Fruit fly (Drosophila melanogaster): ENCODE data around the gene CG13893.

CG13893 gene

dm6 chr3L:602531-602930 lies 1.3 kb downstream of the CG13893 start (continued):
- TF ChIP-seq CG3919 (GFP tag; optimal IDR thresholded peaks at IDR 0.05) = no peak
- peak; percentile 92 for TF ChIP-seq eg (GFP tag; IDR thresholded peaks at IDR 0.05)
- TF ChIP-seq Met (GFP tag; optimal IDR thresholded peaks at IDR 0.05) = no peak
- TF ChIP-seq Hr39 (GFP tag; optimal IDR thresholded peaks at IDR 0.05) = no peak
- no peak for TF ChIP-seq CG9139 (GFP tag; optimal IDR thresholded peaks at IDR 0.05)
- TF ChIP-seq CG7368 (GFP tag; optimal IDR thresholded peaks at IDR 0.05) = no peak
- TF ChIP-seq CG6854 (GFP tag; optimal IDR thresholded peaks at IDR 0.05) = no peak
- peak; percentile 42 for TF ChIP-seq cyc (GFP tag; optimal IDR thresholded peaks at IDR 0.05)
- no peak for TF ChIP-seq CG6792 (GFP tag; optimal IDR thresholded peaks at IDR 0.05)

dm6 chr3L:601559-602136 lies 2.2 kb downstream of the CG13893 start:
- TF ChIP-seq CG10669 (GFP tag; optimal IDR thresholded peaks at IDR 0.05) = no peak
- no peak for TF ChIP-seq CG32006 (GFP tag; optimal IDR thresholded peaks at IDR 0.05)
- no peak for TF ChIP-seq CG8319 (GFP tag; optimal IDR thresholded peaks at IDR 0.05)
- no peak for TF ChIP-seq CG6792 (GFP tag; optimal IDR thresholded peaks at IDR 0.05)
- TF ChIP-seq spab (GFP tag; optimal IDR thresholded peaks at IDR 0.05) = no peak
- TF ChIP-seq CG7368 (GFP tag; optimal IDR thresholded peaks at IDR 0.05) = no peak
- no peak for TF ChIP-seq CG11762 (GFP tag; optimal IDR thresholded peaks at IDR 0.05; ENCODE audit: insufficient read depth)
- no peak for TF ChIP-seq Ets96B (tag; optimal IDR thresholded peaks at IDR 0.05)
- no peak for TF ChIP-seq CG3919 (GFP tag; optimal IDR thresholded peaks at IDR 0.05)
- TF ChIP-seq CG8119 (GFP tag; IDR thresholded peaks at IDR 0.05) = no peak

- TF ChIP-seq svp (GFP tag) = no peak
- peak; percentile 92 for TF ChIP-seq Eip93F (GFP tag; optimal IDR thresholded peaks at IDR 0.05)
Measured at dm6 chr3L:601104-601503, 2.7 kb downstream of the CG13893 start.

dm6 chr3L:593102-593501 lies 10.7 kb downstream of the CG13893 start, which contains the start of gene MED14:
MED14 (plus strand) TSS chr3L:593246.
- TF ChIP-seq CG6163 (GFP tag; IDR thresholded peaks at IDR 0.05) (no peak), CG6854 (GFP tag; optimal IDR thresholded peaks at IDR 0.05) (peak; percentile 46), Gug (GFP tag; IDR thresholded peaks at IDR 0.05) (no peak)

- TF ChIP-seq fd85E (GFP tag; optimal IDR thresholded peaks at IDR 0.05) (no peak), CG6163 (GFP tag; IDR thresholded peaks at IDR 0.05) (peak; percentile 10; the same call in 1 of the 3 replicates)
Measured at dm6 chr3L:592251-592650, 11.6 kb downstream of the CG13893 start.

dm6 chr3L:591370-591769 lies 12.4 kb downstream of the CG13893 start:
- peak; percentile 45 for TF ChIP-seq dsx (GFP tag; optimal IDR thresholded peaks at IDR 0.05; ENCODE audit: poor library complexity, severe bottlenecking)
- no peak for TF ChIP-seq Blimp-1 (GFP tag; optimal IDR thresholded peaks at IDR 0.05)
- TF ChIP-seq CG1621 (tag; optimal IDR thresholded peaks at IDR 0.05) = peak; percentile 26
- peak; percentile 56 for TF ChIP-seq CG15336 (GFP tag; IDR thresholded peaks at IDR 0.05)
- peak; percentile 17 for TF ChIP-seq fd59A (GFP tag; optimal IDR thresholded peaks at IDR 0.05)
- peak; percentile 79 for TF ChIP-seq CG6163 (GFP tag; IDR thresholded peaks at IDR 0.05)
- TF ChIP-seq CG3032 (tag; optimal IDR thresholded peaks at IDR 0.05) = peak; percentile 24
- 0 out of 3 replicates have a peak, but pooled peaks have one; percentile 20 for TF ChIP-seq eg (GFP tag; IDR thresholded peaks at IDR 0.05)
- TF ChIP-seq acj6 (GFP tag; optimal IDR thresholded peaks at IDR 0.05) = no peak
- no peak for TF ChIP-seq CG32006 (GFP tag; optimal IDR thresholded peaks at IDR 0.05)
- TF ChIP-seq CG11902 (GFP tag; optimal IDR thresholded peaks at IDR 0.05) = no peak
- TF ChIP-seq CG6792 (GFP tag; optimal IDR thresholded peaks at IDR 0.05) = no peak
- peak; percentile 53 for TF ChIP-seq Ets96B (tag; optimal IDR thresholded peaks at IDR 0.05)

All from whole organism, prepupa.